Worm (Caenorhabditis elegans) whole organism, young adult: ENCODE results near the gene C34F6.7.
A peak's percentile ranks its signal among the peaks of the same experiment; 100 is the strongest.

Experiments
- B0019.2 ChIP-seq: fragments of 200-800 bp; sonication (Bioruptor generic); conservative IDR thresholded peaks from 2 replicates; pipeline ENCODE4 v1.3.6; 2022; ENCODE audit warnings: missing genetic modification reagents, missing genetic modification characterization, missing compliant biosample characterization
- B0035.1 ChIP-seq: sonication (generic microtip); optimal IDR thresholded peaks from 2 replicates; lab custom pipeline; 2016; ENCODE audit warnings: missing genetic modification characterization, mild to moderate bottlenecking, missing compliant biosample characterization, missing genotype, missing genetic modification reagents
- B0261.1 ChIP-seq: sonication (generic microtip); optimal IDR thresholded peaks from 2 replicates; lab custom pipeline; 2016; ENCODE audit warnings: mild to moderate bottlenecking, missing genetic modification characterization, moderate library complexity, missing compliant biosample characterization
- D2030.7 ChIP-seq: fragments of 200-800 bp; sonication (Bioruptor generic); IDR thresholded peaks from 2 replicates; pipeline ENCODE4 v1.3.6; 2022; ENCODE audit warnings: missing genetic modification reagents, missing genetic modification characterization, missing compliant biosample characterization
- F10E7.11 ChIP-seq: sonication (generic microtip); optimal IDR thresholded peaks from 2 replicates; lab custom pipeline; 2017; ENCODE audit warnings: mild to moderate bottlenecking, missing genetic modification characterization, moderate library complexity, missing compliant biosample characterization
- F33H1.4 ChIP-seq: fragments of 200-800 bp; sonication (Bioruptor generic); IDR thresholded peaks from 2 replicates; pipeline ENCODE4 v1.3.6; 2022; ENCODE audit warnings: missing genetic modification reagents, missing genetic modification characterization, missing compliant biosample characterization
- K11D2.4 ChIP-seq: fragments of 200-800 bp; sonication (Bioruptor generic); IDR thresholded peaks from 2 replicates; pipeline ENCODE4 v1.3.6; 2022; ENCODE audit warnings: missing genetic modification reagents, missing genetic modification characterization, missing compliant biosample characterization
- K12H6.12 ChIP-seq: fragments of 200-800 bp; sonication (Bioruptor generic); optimal IDR thresholded peaks from 2 replicates; lab custom pipeline; 2018; ENCODE audit warnings: mild to moderate bottlenecking, missing genetic modification characterization, missing compliant biosample characterization
- T07F8.4 ChIP-seq: sonication (generic microtip); optimal IDR thresholded peaks from 2 replicates; lab custom pipeline; 2016; ENCODE audit warnings: mild to moderate bottlenecking, missing genetic modification characterization, moderate library complexity, missing compliant biosample characterization
- T26A5.8 ChIP-seq: sonication (generic microtip); optimal IDR thresholded peaks from 2 replicates; lab custom pipeline; 2016; ENCODE audit warnings: missing genetic modification characterization, missing compliant biosample characterization
- Y53F4B.3 ChIP-seq: fragments of 200-800 bp; sonication (Bioruptor generic); IDR thresholded peaks from 2 replicates; pipeline ENCODE4 v1.3.6; 2022; ENCODE audit warnings: missing genetic modification reagents, missing genetic modification characterization, missing compliant biosample characterization
- akir-1 ChIP-seq: fragments of 200-800 bp; sonication (Bioruptor generic); optimal IDR thresholded peaks from 2 replicates; lab custom pipeline; 2018; ENCODE audit warnings: mild to moderate bottlenecking, missing genetic modification characterization, moderate library complexity, missing compliant biosample characterization
- aptf-2 ChIP-seq: fragments of 200-800 bp; sonication (Bioruptor generic); conservative IDR thresholded peaks from 2 replicates; pipeline ENCODE4 v1.3.6; 2022; ENCODE audit warnings: missing genetic modification reagents, missing genetic modification characterization, missing compliant biosample characterization
- attf-5 ChIP-seq: fragments of 200-800 bp; sonication (Bioruptor generic); optimal IDR thresholded peaks from 2 replicates; lab custom pipeline; 2018; ENCODE audit warnings: mild to moderate bottlenecking, missing genetic modification characterization, missing compliant biosample characterization
- attf-6 ChIP-seq: fragments of 200-800 bp; sonication (Bioruptor generic); IDR thresholded peaks from 2 replicates; pipeline ENCODE4 v1.3.6; 2022; ENCODE audit warnings: missing genetic modification reagents, missing genetic modification characterization, missing compliant biosample characterization
- ccch-3 ChIP-seq: fragments of 200-800 bp; sonication (Bioruptor generic); optimal IDR thresholded peaks from 2 replicates; lab custom pipeline; 2018; ENCODE audit warnings: mild to moderate bottlenecking, missing genetic modification characterization, missing compliant biosample characterization
- ceh-27 ChIP-seq: fragments of 200-800 bp; sonication (Bioruptor generic); optimal IDR thresholded peaks from 2 replicates; lab custom pipeline; 2018; ENCODE audit warnings: mild to moderate bottlenecking, missing genetic modification characterization, moderate library complexity, missing compliant biosample characterization
- ceh-40 ChIP-seq: fragments of 200-800 bp; sonication (Bioruptor generic); IDR thresholded peaks from 2 replicates; pipeline ENCODE4 v1.3.6; 2022; ENCODE audit warnings: missing genetic modification characterization, missing compliant biosample characterization
- die-1 ChIP-seq: sonication (generic microtip); optimal IDR thresholded peaks from 2 replicates; lab custom pipeline; 2016; ENCODE audit warnings: missing genotype, mild to moderate bottlenecking, missing genetic modification characterization, missing compliant biosample characterization
- egl-18 ChIP-seq: fragments of 200-800 bp; sonication (Bioruptor generic); IDR thresholded peaks from 2 replicates; pipeline ENCODE4 v1.3.6; 2022; ENCODE audit warnings: missing genetic modification reagents, missing genetic modification characterization, missing compliant biosample characterization
- egl-44 ChIP-seq: fragments of 200-800 bp; sonication (Bioruptor generic); IDR thresholded peaks from 2 replicates; pipeline ENCODE4 v1.3.6; 2022; ENCODE audit warnings: missing genetic modification reagents, missing genetic modification characterization, missing compliant biosample characterization
- him-1 ChIP-seq: sonication (generic microtip); optimal IDR thresholded peaks from 2 replicates; lab custom pipeline; 2016; ENCODE audit warnings: missing genotype, missing genetic modification reagents, missing genetic modification characterization, missing compliant biosample characterization
- hmg-1.2 ChIP-seq: fragments of 200-800 bp; sonication (Bioruptor generic); IDR thresholded peaks from 2 replicates; pipeline ENCODE4 v1.3.6; 2022; ENCODE audit warnings: missing genetic modification reagents, missing genetic modification characterization, missing compliant biosample characterization
- hmg-20 ChIP-seq: fragments of 200-800 bp; sonication (Bioruptor generic); IDR thresholded peaks from 2 replicates; pipeline ENCODE4 v1.3.6; 2022; ENCODE audit warnings: missing genetic modification reagents, missing genetic modification characterization, missing compliant biosample characterization
- hsf-1 ChIP-seq: fragments of 200-800 bp; sonication (Bioruptor generic); IDR thresholded peaks from 2 replicates; pipeline ENCODE4 v1.3.6; 2022; ENCODE audit warnings: missing genetic modification reagents, missing genetic modification characterization, missing compliant biosample characterization
- let-526 ChIP-seq: fragments of 200-800 bp; sonication (Bioruptor generic); IDR thresholded peaks from 2 replicates; pipeline ENCODE4 v1.3.6; 2022; ENCODE audit warnings: missing genetic modification reagents, missing genetic modification characterization, missing compliant biosample characterization
- let-607 ChIP-seq, 2 experiments: fragments of 200-800 bp in 1 of 2; sonication (Bioruptor generic) in 1 of 2; sonication (generic microtip) in 1 of 2; optimal IDR thresholded peaks; 2 replicates each; lab custom pipeline; 2016 to 2018; ENCODE audit warnings: mild to moderate bottlenecking in 2 of 2, missing compliant biosample characterization in 2 of 2, missing genetic modification characterization in 2 of 2, moderate library complexity in 2 of 2, missing genotype in 1 of 2
- lin-35 ChIP-seq, 3 experiments: fragments of 150-350 bp in 2 of 3; sonication (generic microtip) in 1 of 3; optimal IDR thresholded peaks; 2 replicates each; lab custom pipeline; 2014 to 2018; ENCODE audit warnings: missing biosample characterization in 3 of 3, missing genetic modification characterization in 3 of 3, missing genetic modification reagents in 3 of 3
- lin-54 ChIP-seq: fragments of 200-800 bp; sonication (Bioruptor generic); optimal IDR thresholded peaks from 2 replicates; lab custom pipeline; 2018; ENCODE audit warnings: mild to moderate bottlenecking, missing genetic modification characterization, missing compliant biosample characterization
- madf-10 ChIP-seq: sonication (generic microtip); optimal IDR thresholded peaks from 2 replicates; lab custom pipeline; 2016; ENCODE audit warnings: mild to moderate bottlenecking, missing genetic modification characterization, missing compliant biosample characterization
- mcd-1 ChIP-seq: fragments of 200-800 bp; sonication (Bioruptor generic); IDR thresholded peaks from 2 replicates; pipeline ENCODE4 v1.3.6; 2022; ENCODE audit warnings: missing genetic modification reagents, missing genetic modification characterization, missing compliant biosample characterization
- mes-4 ChIP-seq: sonication (generic microtip); optimal IDR thresholded peaks from 2 replicates; lab custom pipeline; 2016; ENCODE audit warnings: missing genotype, missing genetic modification characterization, missing compliant biosample characterization
- nfya-1 ChIP-seq: sonication (generic microtip); optimal IDR thresholded peaks from 2 replicates; lab custom pipeline; 2017; ENCODE audit warnings: antibody characterized with exemption, missing compliant biosample characterization, missing genetic modification characterization, borderline replicate concordance; ENCODE audit not compliant: insufficient read depth
- nfya-2 ChIP-seq: fragments of 200-800 bp; sonication (Bioruptor generic); IDR thresholded peaks from 2 replicates; pipeline ENCODE4 v1.3.6; 2022; ENCODE audit warnings: missing genetic modification reagents, missing genetic modification characterization, missing compliant biosample characterization
- nhr-179 ChIP-seq: sonication (generic microtip); optimal IDR thresholded peaks from 2 replicates; lab custom pipeline; 2016; ENCODE audit warnings: mild to moderate bottlenecking, missing genetic modification characterization, missing compliant biosample characterization
- pbrm-1 ChIP-seq: fragments of 200-800 bp; sonication (Bioruptor generic); IDR thresholded peaks from 2 replicates; pipeline ENCODE4 v1.3.6; 2022; ENCODE audit warnings: missing genetic modification reagents, missing genetic modification characterization, missing compliant biosample characterization
- pha-4 ChIP-seq: fragments of 150-350 bp; sonication (generic microtip); optimal IDR thresholded peaks from 2 replicates; lab custom pipeline; 2014; ENCODE audit warnings: missing biosample characterization, missing genetic modification reagents, missing genetic modification characterization
- rcor-1 ChIP-seq: fragments of 200-800 bp; sonication (Bioruptor generic); IDR thresholded peaks from 2 replicates; pipeline ENCODE4 v1.3.6; 2022; ENCODE audit warnings: missing genetic modification reagents, missing genetic modification characterization, missing compliant biosample characterization
- snpc-3.4 ChIP-seq: sonication (generic microtip); optimal IDR thresholded peaks from 2 replicates; lab custom pipeline; 2017; ENCODE audit warnings: missing genetic modification characterization, mild to moderate bottlenecking, missing compliant biosample characterization, antibody characterized with exemption, moderate library complexity, missing genotype, missing genetic modification reagents
- somi-1 ChIP-seq: fragments of 200-800 bp; sonication (Bioruptor generic); optimal IDR thresholded peaks from 2 replicates; lab custom pipeline; 2018; ENCODE audit warnings: mild to moderate bottlenecking, missing genetic modification characterization, missing compliant biosample characterization
- sptf-2 ChIP-seq: fragments of 200-800 bp; sonication (Bioruptor generic); optimal IDR thresholded peaks from 2 replicates; lab custom pipeline; 2018; ENCODE audit warnings: mild to moderate bottlenecking, missing genetic modification characterization, missing compliant biosample characterization
- tbp1 ChIP-seq: fragments of 200-800 bp; sonication (Bioruptor generic); optimal IDR thresholded peaks from 2 replicates; lab custom pipeline; 2018; ENCODE audit warnings: mild to moderate bottlenecking, missing genetic modification characterization, missing compliant biosample characterization
- xnd-1 ChIP-seq: sonication (generic microtip); optimal IDR thresholded peaks from 2 replicates; lab custom pipeline; 2016; ENCODE audit warnings: missing genotype, missing genetic modification reagents, missing genetic modification characterization, missing compliant biosample characterization
- ztf-18 ChIP-seq: sonication (generic microtip); optimal IDR thresholded peaks from 2 replicates; lab custom pipeline; 2016; ENCODE audit warnings: missing genotype, mild to moderate bottlenecking, missing genetic modification characterization, missing compliant biosample characterization
- ztf-28 ChIP-seq: fragments of 200-800 bp; sonication (Bioruptor generic); IDR thresholded peaks from 2 replicates; pipeline ENCODE4 v1.3.6; 2022; ENCODE audit warnings: missing genetic modification reagents, missing genetic modification characterization, missing compliant biosample characterization
- ztf-6 ChIP-seq: fragments of 200-800 bp; sonication (Bioruptor generic); IDR thresholded peaks from 2 replicates; pipeline ENCODE4 v1.3.6; 2022; ENCODE audit warnings: missing genetic modification reagents, missing genetic modification characterization, missing compliant biosample characterization

The C34F6.7 gene

ce11 chrX:11262319-11263074, 47.2 kb upstream of the C34F6.7 start, which contains the start of gene C03A3.2 (continued):
- TF ChIP-seq K12H6.12 (peak; percentile 69), mcd-1 (GFP tag; lab: Robert Waterston, UW) (peak; percentile 82), pha-4 (tag; lab: Kevin White, UChicago) (no peak), F10E7.11 (no peak), attf-6 (GFP tag; lab: Robert Waterston, UW) (no peak), rcor-1 (GFP tag; lab: Robert Waterston, UW) (no peak), somi-1 (peak; percentile 15), K11D2.4 (no peak), egl-44 (GFP tag; lab: Robert Waterston, UW) (no peak), madf-10 (tag; lab: Kevin White, UChicago) (no peak), let-526 (no peak), lin-54 (GFP tag; lab: Kevin White, UChicago) (no peak), B0035.1 (tag; lab: Kevin White, UChicago) (no peak), Y53F4B.3 (GFP tag; lab: Robert Waterston, UW) (no peak), attf-5 (peak; percentile 20), lin-35 (GFP tag; optimal IDR thresholded peaks at IDR 0.05; lab: Kevin White, UChicago) (peak in 2 of 3 experiments; percentile 19 to 45), F33H1.4 (GFP tag; lab: Robert Waterston, UW) (no peak), T26A5.8 (tag; lab: Kevin White, UChicago) (no peak), egl-18 (GFP tag; lab: Robert Waterston, UW) (no peak), ceh-27 (peak; percentile 49), ztf-28 (GFP tag; lab: Robert Waterston, UW) (no peak), nfya-2 (GFP tag; lab: Robert Waterston, UW) (no peak), him-1 (tag; lab: Kevin White, UChicago) (no peak), D2030.7 (GFP tag; lab: Robert Waterston, UW) (no peak), nfya-1 (tag; lab: Kevin White, UChicago) (no peak), tbp1 (GFP tag; lab: Kevin White, UChicago) (no peak), ceh-40 (no peak), ztf-6 (GFP tag; lab: Robert Waterston, UW) (no peak), B0019.2 (GFP tag; lab: Robert Waterston, UW) (no peak), ccch-3 (GFP tag; lab: Kevin White, UChicago) (no peak), nhr-179 (tag; lab: Kevin White, UChicago) (no peak)

- TF ChIP-seq aptf-2 (GFP tag; lab: Robert Waterston, UW) (no peak), ztf-18 (tag; lab: Kevin White, UChicago) (peak; percentile 39)
Measured at ce11 chrX:11257071-11257470, 41.8 kb upstream of the C34F6.7 start, which contains the start of gene C03A3.1. TSS of gene C03A3.1 (plus strand) at chrX:11257361.

- TF ChIP-seq T07F8.4 (tag; lab: Kevin White, UChicago) = peak; percentile 48
- peak; percentile 90 for TF ChIP-seq him-1 (tag; lab: Kevin White, UChicago)
- TF ChIP-seq D2030.7 (GFP tag; lab: Robert Waterston, UW) = no peak; the same call in 1 of the 2 replicates
- TF ChIP-seq hmg-1.2 = peak; percentile 76
- TF ChIP-seq pbrm-1 (GFP tag; lab: Robert Waterston, UW) = peak; percentile 92
- peak; percentile 40 for TF ChIP-seq attf-5
- peak; percentile 12 for TF ChIP-seq akir-1 (GFP tag; lab: Kevin White, UChicago)
- TF ChIP-seq sptf-2 (GFP tag; lab: Kevin White, UChicago) = peak; percentile 78
- TF ChIP-seq snpc-3.4 (tag; lab: Kevin White, UChicago) = peak; percentile 80
- no peak for TF ChIP-seq hsf-1
- TF ChIP-seq let-607 (tag; optimal IDR thresholded peaks at IDR 0.05; lab: Kevin White, UChicago) = peak in 1 of 2 experiments; percentile 42
- TF ChIP-seq B0261.1 (tag; lab: Kevin White, UChicago) = peak; percentile 83
- TF ChIP-seq xnd-1 (tag; lab: Kevin White, UChicago) = no peak
- TF ChIP-seq mes-4 (tag; lab: Kevin White, UChicago) = peak; percentile 77
- no peak for TF ChIP-seq hmg-20 (GFP tag; lab: Robert Waterston, UW)
- peak; percentile 81 for TF ChIP-seq die-1 (tag; lab: Kevin White, UChicago)
Measured at ce11 chrX:11252429-11252828, 37.2 kb upstream of the C34F6.7 start.
